Worm (Caenorhabditis elegans): Measurements from ENCODE around the gene T13C2.3.

ce11 chrII:6752027-6752426 is 37.0 kb upstream of the T13C2.3 start, which contains the start of gene F41G3.19:
- TF ChIP-seq nfya-1 (tag; optimal IDR thresholded peaks at IDR 0.05) (no peak), gmeb-2 (tag; optimal IDR thresholded peaks at IDR 0.05) (no peak), lin-11 (tag; optimal IDR thresholded peaks at IDR 0.05) (no peak), pha-4 (tag; optimal IDR thresholded peaks at IDR 0.05) (no peak), elt-2 (tag; optimal IDR thresholded peaks at IDR 0.05) (no peak), ceh-22 (tag; optimal IDR thresholded peaks at IDR 0.05) (no peak)
